Worm (Caenorhabditis elegans) whole organism, midembryonic: ENCODE measurements around the gene F19C7.8.

Source experiments
- T22C8.4 ChIP-seq: fragments of 200-800 bp; sonication (Bioruptor generic); IDR thresholded peaks from 2 replicates; pipeline ENCODE4 v1.3.6; 2022; ENCODE audit warnings: missing genetic modification characterization, missing compliant biosample characterization
- flt-1 ChIP-seq: fragments of 200-800 bp; sonication (Bioruptor generic); IDR thresholded peaks from 2 replicates; pipeline ENCODE4 v1.3.6; 2022; ENCODE audit warnings: missing genetic modification characterization, missing compliant biosample characterization
- klf-2 ChIP-seq: fragments of 200-800 bp; sonication (Bioruptor generic); conservative IDR thresholded peaks from 2 replicates; pipeline ENCODE4 v1.3.6; 2022; ENCODE audit warnings: missing genetic modification reagents, missing genetic modification characterization, missing compliant biosample characterization
- med-1 ChIP-seq: sonication (generic microtip); optimal IDR thresholded peaks from 2 replicates; lab custom pipeline; 2017; ENCODE audit warnings: missing genetic modification characterization, mild to moderate bottlenecking, missing compliant biosample characterization, antibody characterized with exemption, missing genetic modification reagents; ENCODE audit not compliant: insufficient read depth
- ref-1 ChIP-seq: fragments of 200-800 bp; sonication (Bioruptor generic); conservative IDR thresholded peaks from 2 replicates; pipeline ENCODE4 v1.3.6; 2022; ENCODE audit warnings: missing genetic modification reagents, missing genetic modification characterization, missing compliant biosample characterization
- tab-1 ChIP-seq: fragments of 200-800 bp; sonication (Bioruptor generic); IDR thresholded peaks from 2 replicates; pipeline ENCODE4 v1.3.6; 2022; ENCODE audit warnings: missing genetic modification characterization, missing compliant biosample characterization
- ztf-29 ChIP-seq: fragments of 200-800 bp; sonication (Bioruptor generic); IDR thresholded peaks from 2 replicates; pipeline ENCODE4 v1.3.6; 2022; ENCODE audit warnings: missing genetic modification reagents, missing genetic modification characterization, missing compliant biosample characterization

DNA sequence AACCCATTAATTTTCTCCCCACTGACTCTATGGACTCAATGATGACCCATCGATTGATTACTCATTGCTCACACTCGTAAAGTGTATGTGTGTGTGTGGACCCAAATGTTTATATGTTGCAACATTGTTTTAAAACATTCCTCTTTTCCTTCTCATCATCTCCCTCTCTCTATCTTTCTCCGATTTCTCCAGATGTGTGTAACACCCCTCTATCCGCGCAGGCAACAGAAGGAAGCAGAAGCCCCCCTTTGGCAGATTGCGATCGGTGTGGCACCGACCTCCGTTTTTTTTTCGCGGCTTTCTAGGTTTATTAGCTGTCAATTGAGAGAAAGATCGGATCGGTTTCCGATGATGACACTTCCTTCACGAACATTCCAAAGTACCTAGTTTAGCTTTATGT, 5.7 kb upstream of the F19C7.8 start:
- no peak for TF ChIP-seq med-1 (GFP tag; lab: Kevin White, UChicago)
- no peak for TF ChIP-seq flt-1 (GFP tag; lab: Robert Waterston, UW)
- TF ChIP-seq ztf-29: peak; percentile 68; the same call in 1 of the 2 replicates
- 0 out of 2 replicates have a peak, but pooled peaks have one; percentile 27 for TF ChIP-seq ref-1 (GFP tag; lab: Robert Waterston, UW)
- TF ChIP-seq klf-2: no peak
- TF ChIP-seq T22C8.4 (GFP tag; lab: Robert Waterston, UW): no peak
- no peak for TF ChIP-seq tab-1 (GFP tag; lab: Robert Waterston, UW)
